Worm (Caenorhabditis elegans) whole organism, mixed stage, embryonic: Measurements from ENCODE around the gene vha-17.
A peak's percentile ranks its signal among the peaks of the same experiment; 100 is the strongest.

Experiments
- M03D4.4 ChIP-seq: sonication (generic microtip); optimal IDR thresholded peaks from 2 replicates; lab custom pipeline; 2017; ENCODE audit warnings: mild to moderate bottlenecking, missing genetic modification characterization, missing compliant biosample characterization
- bed-3 ChIP-seq: fragments of 200-800 bp; sonication (Bioruptor generic); optimal IDR thresholded peaks from 3 replicates; lab custom pipeline; 2018; ENCODE audit warnings: mild to moderate bottlenecking, missing genetic modification characterization, moderate library complexity, missing compliant biosample characterization
- blmp-1 ChIP-seq: fragments of 150-350 bp; optimal IDR thresholded peaks from 2 replicates; lab custom pipeline; 2014; ENCODE audit warnings: missing biosample characterization, missing genetic modification characterization
- ceh-39 ChIP-seq: fragments of 150-350 bp; optimal IDR thresholded peaks from 2 replicates; lab custom pipeline; 2014; ENCODE audit warnings: missing biosample characterization, missing genetic modification characterization
- ceh-43 ChIP-seq: fragments of 200-800 bp; sonication (Bioruptor generic); optimal IDR thresholded peaks from 2 replicates; lab custom pipeline; 2018; ENCODE audit warnings: mild to moderate bottlenecking, missing genetic modification characterization, moderate library complexity, missing compliant biosample characterization
- ceh-83 ChIP-seq: fragments of 200-800 bp; sonication (Bioruptor generic); optimal IDR thresholded peaks from 2 replicates; lab custom pipeline; 2018; ENCODE audit warnings: mild to moderate bottlenecking, missing genetic modification characterization, missing compliant biosample characterization
- ces-1 ChIP-seq: fragments of 150-350 bp; optimal IDR thresholded peaks from 2 replicates; lab custom pipeline; 2014; ENCODE audit warnings: missing biosample characterization, missing genetic modification reagents, missing genetic modification characterization
- cnd-1 ChIP-seq: fragments of 200-800 bp; sonication (Bioruptor generic); optimal IDR thresholded peaks from 2 replicates; lab custom pipeline; 2018; ENCODE audit warnings: mild to moderate bottlenecking, missing genetic modification characterization, missing compliant biosample characterization
- drap-1 ChIP-seq: fragments of 200-800 bp; sonication (Bioruptor generic); optimal IDR thresholded peaks from 3 replicates; lab custom pipeline; 2018; ENCODE audit warnings: mild to moderate bottlenecking, missing genetic modification characterization, missing compliant biosample characterization
- elt-1 ChIP-seq: sonication (generic microtip); optimal IDR thresholded peaks from 2 replicates; lab custom pipeline; 2017; ENCODE audit warnings: missing genetic modification characterization, mild to moderate bottlenecking, missing compliant biosample characterization, antibody characterized with exemption, moderate library complexity, borderline replicate concordance; ENCODE audit not compliant: insufficient read depth
- elt-3 ChIP-seq: fragments of 150-350 bp; optimal IDR thresholded peaks from 2 replicates; lab custom pipeline; 2014; ENCODE audit warnings: missing biosample characterization, missing genetic modification characterization
- flh-1 ChIP-seq: fragments of 200-800 bp; sonication (Bioruptor generic); optimal IDR thresholded peaks from 2 replicates; lab custom pipeline; 2018; ENCODE audit warnings: mild to moderate bottlenecking, missing genetic modification characterization, moderate library complexity, missing compliant biosample characterization
- ham-2 ChIP-seq: fragments of 200-800 bp; sonication (Bioruptor generic); optimal IDR thresholded peaks from 2 replicates; lab custom pipeline; 2018; ENCODE audit warnings: mild to moderate bottlenecking, missing genetic modification characterization, missing compliant biosample characterization
- hlh-1 ChIP-seq: fragments of 150-350 bp; optimal IDR thresholded peaks from 2 replicates; lab custom pipeline; 2014; ENCODE audit warnings: missing biosample characterization, missing genetic modification reagents, missing genetic modification characterization
- lin-13 ChIP-seq: fragments of 150-350 bp; optimal IDR thresholded peaks from 2 replicates; lab custom pipeline; 2014; ENCODE audit warnings: missing biosample characterization, missing genetic modification characterization
- lin-32 ChIP-seq: fragments of 200-800 bp; sonication (Bioruptor generic); optimal IDR thresholded peaks from 2 replicates; lab custom pipeline; 2018; ENCODE audit warnings: mild to moderate bottlenecking, missing genetic modification characterization, missing compliant biosample characterization
- lsy-2 ChIP-seq: fragments of 150-350 bp; optimal IDR thresholded peaks from 2 replicates; lab custom pipeline; 2014; ENCODE audit warnings: missing biosample characterization, missing genetic modification characterization
- mab-5 ChIP-seq: fragments of 150-350 bp; optimal IDR thresholded peaks from 2 replicates; lab custom pipeline; 2014; ENCODE audit warnings: missing biosample characterization, missing genetic modification characterization
- mep-1 ChIP-seq: fragments of 150-350 bp; optimal IDR thresholded peaks from 2 replicates; lab custom pipeline; 2017; ENCODE audit warnings: missing biosample characterization, missing genetic modification reagents, missing genetic modification characterization, inconsistent platforms
- mls-2 ChIP-seq: sonication (generic microtip); optimal IDR thresholded peaks from 2 replicates; lab custom pipeline; 2016; ENCODE audit warnings: mild to moderate bottlenecking, missing genetic modification characterization, moderate library complexity, missing compliant biosample characterization
- nhr-12 ChIP-seq: fragments of 150-350 bp; optimal IDR thresholded peaks from 2 replicates; lab custom pipeline; 2014; ENCODE audit warnings: missing biosample characterization, missing genetic modification characterization
- nhr-2 ChIP-seq: fragments of 150-350 bp; optimal IDR thresholded peaks from 2 replicates; lab custom pipeline; 2014; ENCODE audit warnings: missing biosample characterization, missing genetic modification characterization
- nhr-237 ChIP-seq: fragments of 150-350 bp; optimal IDR thresholded peaks from 2 replicates; lab custom pipeline; 2014; ENCODE audit warnings: missing biosample characterization, missing genetic modification characterization
- nhr-28 ChIP-seq: fragments of 150-350 bp; optimal IDR thresholded peaks from 2 replicates; lab custom pipeline; 2014; ENCODE audit warnings: missing biosample characterization, missing genetic modification characterization
- nhr-76 ChIP-seq: sonication (generic microtip); optimal IDR thresholded peaks from 2 replicates; lab custom pipeline; 2017; ENCODE audit warnings: missing biosample characterization, missing genetic modification characterization
- pha-4 ChIP-seq: fragments of 150-350 bp; optimal IDR thresholded peaks from 2 replicates; lab custom pipeline; 2018; ENCODE audit warnings: missing biosample characterization, missing genetic modification reagents, missing genetic modification characterization
- sem-2 ChIP-seq: fragments of 200-800 bp; sonication (Bioruptor generic); optimal IDR thresholded peaks from 2 replicates; lab custom pipeline; 2018; ENCODE audit warnings: mild to moderate bottlenecking, missing genetic modification characterization, missing compliant biosample characterization
- snpc-4 ChIP-seq: fragments of 150-350 bp; optimal IDR thresholded peaks from 2 replicates; lab custom pipeline; 2014; ENCODE audit warnings: missing biosample characterization, missing genetic modification characterization
- sptf-1 ChIP-seq: sonication (generic microtip); optimal IDR thresholded peaks from 2 replicates; lab custom pipeline; 2017; ENCODE audit warnings: mild to moderate bottlenecking, missing genetic modification characterization, moderate library complexity, missing compliant biosample characterization
- tbx-8 ChIP-seq: fragments of 200-800 bp; sonication (Bioruptor generic); optimal IDR thresholded peaks from 2 replicates; lab custom pipeline; 2018; ENCODE audit warnings: mild to moderate bottlenecking, missing genetic modification characterization, moderate library complexity, missing compliant biosample characterization
- unc-120 ChIP-seq: sonication (generic microtip); optimal IDR thresholded peaks from 2 replicates; lab custom pipeline; 2017; ENCODE audit warnings: missing genetic modification characterization, missing compliant biosample characterization; ENCODE audit not compliant: poor library complexity, severe bottlenecking
- unc-39 ChIP-seq: fragments of 150-350 bp; optimal IDR thresholded peaks from 2 replicates; lab custom pipeline; 2014; ENCODE audit warnings: missing biosample characterization, missing genetic modification characterization
- unc-62 ChIP-seq: fragments of 150-350 bp; optimal IDR thresholded peaks from 2 replicates; lab custom pipeline; 2014; ENCODE audit warnings: missing biosample characterization, missing genetic modification reagents, missing genetic modification characterization
- zip-8 ChIP-seq: fragments of 150-350 bp; optimal IDR thresholded peaks from 2 replicates; lab custom pipeline; 2014; ENCODE audit warnings: missing biosample characterization, missing genetic modification characterization
- ztf-11 ChIP-seq: fragments of 150-350 bp; optimal IDR thresholded peaks from 2 replicates; lab custom pipeline; 2014; ENCODE audit warnings: missing biosample characterization, missing genetic modification characterization

The vha-17 gene

ce11 chrIV:9310935-9311566 lies 10.6 kb upstream of the vha-17 start:
- TF ChIP-seq elt-1 (tag; lab: Kevin White, UChicago) (no peak), sem-2 (GFP tag; lab: Kevin White, UChicago) (no peak), ham-2 (no peak), ces-1 (GFP tag; lab: Kevin White, UChicago) (no peak), mab-5 (tag; lab: Kevin White, UChicago) (no peak), unc-62 (GFP tag; lab: Kevin White, UChicago) (no peak), nhr-12 (no peak), ztf-11 (no peak), lsy-2 (tag; lab: Kevin White, UChicago) (no peak), ceh-39 (no peak), zip-8 (no peak), mls-2 (tag; lab: Kevin White, UChicago) (no peak), bed-3 (GFP tag; lab: Kevin White, UChicago) (no peak), unc-120 (no peak)

- peak; percentile 89 for TF ChIP-seq zip-8
Observed at ce11 chrIV:9312827-9313226, 8.8 kb upstream of the vha-17 start, which contains the start of gene F49C12.7. Gene F49C12.7 (minus strand): TSS chrIV:9312927.

ce11 chrIV:9316068-9316681 lies 5.4 kb upstream of the vha-17 start, which contains the start of the genes F49C12.9 and rpn-7:
Gene F49C12.9 (minus strand): TSS chrIV:9316215.
Gene rpn-7 (plus strand): TSS chrIV:9316631.
- TF ChIP-seq mls-2 (tag; lab: Kevin White, UChicago), result no peak
- no peak for TF ChIP-seq blmp-1 (tag; lab: Kevin White, UChicago)
- no peak for TF ChIP-seq ceh-83 (GFP tag; lab: Kevin White, UChicago)
- peak; percentile 67 for TF ChIP-seq hlh-1 (tag; lab: Kevin White, UChicago)
- TF ChIP-seq sptf-1, result peak; percentile 85
- TF ChIP-seq elt-3 (tag; lab: Kevin White, UChicago), result no peak
- peak; percentile 37 for TF ChIP-seq lsy-2 (tag; lab: Kevin White, UChicago)
- TF ChIP-seq unc-39, result no peak
- TF ChIP-seq mab-5 (tag; lab: Kevin White, UChicago), result no peak
- peak; percentile 35 for TF ChIP-seq nhr-12
- peak; percentile 7 for TF ChIP-seq pha-4 (tag; lab: Kevin White, UChicago)
- peak; percentile 81 for TF ChIP-seq ceh-43
- no peak for TF ChIP-seq lin-13 (tag; lab: Kevin White, UChicago)
- TF ChIP-seq ces-1 (GFP tag; lab: Kevin White, UChicago), result peak; percentile 60
- peak; percentile 30 for TF ChIP-seq ceh-39
- peak; percentile 16 for TF ChIP-seq nhr-237 (tag; lab: Kevin White, UChicago)
- TF ChIP-seq sem-2 (GFP tag; lab: Kevin White, UChicago), result peak; percentile 36
- no peak for TF ChIP-seq nhr-28 (tag; lab: Kevin White, UChicago)
- TF ChIP-seq bed-3 (GFP tag; lab: Kevin White, UChicago), result peak; percentile 37
- peak; percentile 52 for TF ChIP-seq ztf-11
- no peak for TF ChIP-seq tbx-8 (GFP tag; lab: Kevin White, UChicago)
- peak; percentile 36 for TF ChIP-seq elt-1 (tag; lab: Kevin White, UChicago)
- TF ChIP-seq nhr-76, result peak; percentile 1
- no peak for TF ChIP-seq lin-32
- no peak for TF ChIP-seq zip-8
- TF ChIP-seq cnd-1 (tag; lab: Kevin White, UChicago), result peak; percentile 62
- peak; percentile 82 for TF ChIP-seq mep-1 (tag; lab: Kevin White, UChicago)
- TF ChIP-seq unc-62 (GFP tag; lab: Kevin White, UChicago), result no peak
- peak; percentile 73 for TF ChIP-seq drap-1 (GFP tag; lab: Kevin White, UChicago)
- no peak for TF ChIP-seq snpc-4 (tag; lab: Kevin White, UChicago)
- peak; percentile 7 for TF ChIP-seq flh-1 (GFP tag; lab: Kevin White, UChicago)
- TF ChIP-seq nhr-2 (tag; lab: Kevin White, UChicago), result no peak
- no peak for TF ChIP-seq ham-2
- peak; percentile 67 for TF ChIP-seq M03D4.4 (tag; lab: Kevin White, UChicago)
- TF ChIP-seq unc-120, result no peak
